Fruit fly (Drosophila melanogaster) whole organism, adult: ENCODE results near the gene CG42588.

Experiments
- CG11617 ChIP-seq: fragments of 200-800 bp; sonication (Bioruptor generic); optimal IDR thresholded peaks from 2 replicates; lab custom pipeline; 2017; ENCODE audit warnings: mild to moderate bottlenecking, missing biosample characterization, missing genetic modification reagents, missing genetic modification characterization
- CG12768 ChIP-seq: fragments of 200-800 bp; sonication (Bioruptor generic); optimal IDR thresholded peaks from 2 replicates; lab custom pipeline; 2017; ENCODE audit warnings: missing biosample characterization, missing genetic modification characterization, mild to moderate bottlenecking, moderate library complexity, missing genetic modification reagents
- CG14711 ChIP-seq: fragments of 200-800 bp; sonication (Bioruptor generic); optimal IDR thresholded peaks from 2 replicates; lab custom pipeline; 2018; ENCODE audit warnings: missing biosample characterization, mild to moderate bottlenecking, missing genetic modification characterization, moderate library complexity
- CG1620 ChIP-seq: fragments of 200-800 bp; sonication (Bioruptor generic); optimal IDR thresholded peaks from 2 replicates; lab custom pipeline; 2016; ENCODE audit warnings: missing biosample characterization, missing genetic modification characterization
- CG33017 ChIP-seq: fragments of 200-800 bp; sonication (Bioruptor generic); optimal IDR thresholded peaks from 2 replicates; lab custom pipeline; 2018; ENCODE audit warnings: missing biosample characterization, mild to moderate bottlenecking, missing genetic modification characterization, moderate library complexity
- CG5204 ChIP-seq: fragments of 200-800 bp; sonication (Bioruptor generic); optimal IDR thresholded peaks from 2 replicates; lab custom pipeline; 2016; ENCODE audit warnings: missing biosample characterization, missing genetic modification characterization
- CG7101 ChIP-seq: fragments of 200-800 bp; sonication (Bioruptor generic); optimal IDR thresholded peaks from 2 replicates; lab custom pipeline; 2018; ENCODE audit warnings: missing biosample characterization, mild to moderate bottlenecking, missing genetic modification characterization, moderate library complexity
- Clk ChIP-seq: fragments of 200-800 bp; sonication (Bioruptor generic); optimal IDR thresholded peaks from 2 replicates; lab custom pipeline; 2017; ENCODE audit warnings: missing biosample characterization, missing genetic modification characterization
- Crg-1 ChIP-seq: fragments of 200-800 bp; sonication (Bioruptor generic); optimal IDR thresholded peaks from 2 replicates; lab custom pipeline; 2016; ENCODE audit warnings: missing biosample characterization, missing genetic modification characterization
- Hr96 ChIP-seq: fragments of 200-800 bp; sonication (Bioruptor generic); optimal IDR thresholded peaks from 2 replicates; lab custom pipeline; 2016; ENCODE audit warnings: missing biosample characterization, missing genetic modification characterization
- Mnt ChIP-seq: fragments of 200-800 bp; sonication (Bioruptor generic); optimal IDR thresholded peaks from 2 replicates; lab custom pipeline; 2016; ENCODE audit warnings: missing biosample characterization, mild to moderate bottlenecking, missing genetic modification characterization
- bab1 ChIP-seq: fragments of 200-800 bp; sonication (Bioruptor generic); optimal IDR thresholded peaks from 3 replicates; lab custom pipeline; 2019; ENCODE audit warnings: missing biosample characterization, mild to moderate bottlenecking, missing genetic modification characterization, moderate library complexity
- cic ChIP-seq: fragments of 200-800 bp; sonication (Bioruptor generic); optimal IDR thresholded peaks from 2 replicates; lab custom pipeline; 2017; ENCODE audit warnings: missing biosample characterization, mild to moderate bottlenecking, missing genetic modification characterization, moderate library complexity
- cnc ChIP-seq, 2 experiments: fragments of >200 bp; optimal IDR thresholded peaks; 2 replicates each; lab custom pipeline; 2017
- kay ChIP-seq: fragments of 200-800 bp; sonication (Bioruptor generic); peaks from one replicate; lab custom pipeline; 2016; ENCODE audit warnings: missing biosample characterization, missing genetic modification characterization, borderline replicate concordance
- ovo ChIP-seq: fragments of 200-800 bp; sonication (Bioruptor generic); optimal IDR thresholded peaks from 2 replicates; lab custom pipeline; 2016; ENCODE audit warnings: missing biosample characterization, missing genetic modification characterization
- pad ChIP-seq: fragments of 200-800 bp; sonication (Bioruptor generic); optimal IDR thresholded peaks from 3 replicates; lab custom pipeline; 2017; ENCODE audit warnings: missing biosample characterization, missing genetic modification characterization, mild to moderate bottlenecking, moderate library complexity, missing genetic modification reagents
- tj ChIP-seq: fragments of 200-800 bp; sonication (Bioruptor generic); optimal IDR thresholded peaks from 3 replicates; lab custom pipeline; 2017; ENCODE audit warnings: missing biosample characterization, mild to moderate bottlenecking, missing genetic modification characterization, moderate library complexity
- toe ChIP-seq: fragments of 200-800 bp; sonication (Bioruptor generic); optimal IDR thresholded peaks from 2 replicates; lab custom pipeline; 2016; ENCODE audit warnings: missing biosample characterization, missing genetic modification characterization

The CG42588 gene

DNA sequence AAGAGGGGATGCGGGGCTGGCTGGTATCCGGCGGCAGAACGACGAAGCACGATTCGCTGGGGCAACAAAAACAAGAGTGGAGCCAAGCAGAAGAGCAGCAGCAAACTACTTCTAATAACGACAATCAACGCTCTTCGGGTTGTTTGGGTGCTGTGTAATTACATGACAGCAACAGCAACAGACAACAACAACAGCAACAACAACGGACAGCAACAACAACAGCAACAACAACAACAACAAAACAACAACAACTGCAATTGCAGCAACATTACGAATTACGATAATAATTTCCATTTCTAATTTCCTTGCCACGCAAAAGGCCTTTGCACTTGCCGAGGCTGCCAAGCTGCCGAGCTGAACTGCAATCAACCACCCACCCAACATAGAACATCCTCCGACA, 50.4 kb downstream of the CG42588 start:
- TF ChIP-seq CG5204 (GFP tag; lab: Kevin White, UChicago) (no peak), CG14711 (tag; lab: Kevin White, UChicago) (no peak), Crg-1 (no peak), CG33017 (no peak), pad (GFP tag; lab: Kevin White, UChicago) (no peak), ovo (GFP tag; lab: Kevin White, UChicago) (no peak), Hr96 (GFP tag; lab: Kevin White, UChicago) (no peak), Mnt (GFP tag; lab: Kevin White, UChicago) (no peak), bab1 (GFP tag; lab: Kevin White, UChicago) (no peak), cnc (optimal IDR thresholded peaks at IDR 0.05; lab: Kevin White, UChicago) (no peak), CG1620 (GFP tag; lab: Kevin White, UChicago) (no peak), tj (GFP tag; lab: Kevin White, UChicago) (no peak), CG11617 (no peak), cic (no peak), toe (GFP tag; lab: Kevin White, UChicago) (no peak), Clk (GFP tag; lab: Kevin White, UChicago) (no peak)

DNA sequence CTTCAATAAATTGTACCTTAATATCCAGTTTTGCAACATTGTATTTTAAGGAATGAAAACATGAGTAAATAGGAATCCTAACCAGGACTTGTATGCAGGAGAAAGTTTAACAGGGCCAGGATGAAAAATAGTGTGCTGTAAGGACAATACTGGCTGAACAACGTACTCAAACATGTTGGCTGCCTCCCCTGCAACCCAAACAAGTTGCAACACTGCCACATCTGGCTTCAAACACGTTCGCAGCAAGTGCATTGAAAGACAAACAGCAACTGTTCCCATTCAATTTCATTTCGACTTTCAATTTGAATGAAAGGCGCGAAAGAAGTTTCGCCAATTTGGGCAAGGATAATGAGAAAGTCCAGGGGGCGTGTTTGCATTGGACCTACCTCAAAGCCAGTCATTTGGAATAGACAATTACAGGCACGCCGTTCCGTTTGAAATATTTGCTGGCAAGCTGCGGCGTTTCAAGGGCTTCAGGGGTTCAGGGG, 53.9 kb downstream of the CG42588 start:
- TF ChIP-seq pad (GFP tag; lab: Kevin White, UChicago) (peak; percentile 67), Hr96 (GFP tag; lab: Kevin White, UChicago) (no peak)

DNA sequence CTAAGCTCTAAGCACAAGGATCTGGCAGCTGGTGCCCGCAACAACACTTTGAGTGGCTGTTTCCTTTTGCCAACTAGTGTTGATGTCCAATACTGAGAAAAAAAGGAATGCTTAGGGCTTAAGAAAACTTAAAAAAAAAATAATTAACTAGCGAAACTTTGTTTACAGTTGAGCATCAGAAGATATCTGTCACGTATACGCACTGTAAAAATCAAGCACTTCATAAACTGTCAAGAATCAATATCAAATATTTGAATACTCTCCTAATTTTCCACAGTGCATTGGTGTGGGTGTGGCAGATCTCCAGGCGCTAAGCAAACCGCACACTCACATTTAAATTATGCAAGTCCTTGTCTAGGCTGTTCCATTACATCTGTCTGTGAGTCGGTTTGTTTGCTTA, 60.2 kb downstream of the CG42588 start:
- TF ChIP-seq CG7101 (tag; lab: Kevin White, UChicago) (no peak), ovo (GFP tag; lab: Kevin White, UChicago) (no peak), Crg-1 (no peak), toe (GFP tag; lab: Kevin White, UChicago) (no peak), CG12768 (GFP tag; lab: Kevin White, UChicago) (no peak), CG33017 (no peak), CG11617 (no peak), bab1 (GFP tag; lab: Kevin White, UChicago) (no peak), Mnt (GFP tag; lab: Kevin White, UChicago) (no peak), Clk (GFP tag; lab: Kevin White, UChicago) (no peak), tj (GFP tag; lab: Kevin White, UChicago) (no peak), cic (no peak), cnc (optimal IDR thresholded peaks at IDR 0.05; lab: Kevin White, UChicago) (no peak), pad (GFP tag; lab: Kevin White, UChicago) (no peak), kay (GFP tag; lab: Kevin White, UChicago) (no peak)
